Worm (Caenorhabditis elegans) whole organism, L4 larva: ENCODE results near the gene puf-11.

Experiments
- F10B5.3 ChIP-seq: sonication (generic microtip); optimal IDR thresholded peaks from 2 replicates; lab custom pipeline; 2016; ENCODE audit warnings: mild to moderate bottlenecking, missing genetic modification characterization, missing compliant biosample characterization
- F26F4.8 ChIP-seq: fragments of 200-800 bp; sonication (Bioruptor generic); conservative IDR thresholded peaks from 2 replicates; pipeline ENCODE4 v1.3.6; 2022; ENCODE audit warnings: missing genetic modification characterization, missing compliant biosample characterization
- F37D6.2 ChIP-seq: sonication (generic microtip); optimal IDR thresholded peaks from 2 replicates; lab custom pipeline; 2016; ENCODE audit warnings: mild to moderate bottlenecking, missing genetic modification characterization, missing compliant biosample characterization
- Y105C5A.15 ChIP-seq: fragments of 200-800 bp; sonication (Bioruptor generic); IDR thresholded peaks from 2 replicates; pipeline ENCODE4 v1.3.6; 2022; ENCODE audit warnings: missing genetic modification characterization, missing compliant biosample characterization
- Y5F2A.4 ChIP-seq: fragments of 200-800 bp; sonication (Bioruptor generic); optimal IDR thresholded peaks from 2 replicates; lab custom pipeline; 2018; ENCODE audit warnings: mild to moderate bottlenecking, missing genetic modification characterization, missing compliant biosample characterization
- ZK337.2 ChIP-seq: fragments of 200-800 bp; sonication (Bioruptor generic); IDR thresholded peaks from 2 replicates; pipeline ENCODE4 v1.3.6; 2022; ENCODE audit warnings: missing genetic modification reagents, missing genetic modification characterization, missing compliant biosample characterization
- ZK546.5 ChIP-seq, 2 experiments: sonication (generic microtip); optimal IDR thresholded peaks; 2 replicates each; lab custom pipeline; 2017; ENCODE audit warnings: missing biosample characterization in 2 of 2, missing genetic modification characterization in 2 of 2
- aha-1 ChIP-seq: fragments of 150-350 bp; peaks from one replicate; lab custom pipeline; 2014; ENCODE audit warnings: missing biosample characterization, missing genetic modification characterization
- arid-1 ChIP-seq: fragments of 200-800 bp; sonication (Bioruptor generic); conservative IDR thresholded peaks from 2 replicates; pipeline ENCODE4 v1.3.6; 2022; ENCODE audit warnings: missing genetic modification reagents, missing genetic modification characterization, missing compliant biosample characterization
- ces-1 ChIP-seq: fragments of 150-350 bp; sonication (generic microtip); optimal IDR thresholded peaks from 4 replicates; lab custom pipeline; 2014; ENCODE audit warnings: missing biosample characterization, missing genetic modification reagents, missing genetic modification characterization
- daf-12 ChIP-seq: fragments of 150-350 bp; optimal IDR thresholded peaks from 2 replicates; lab custom pipeline; 2014; ENCODE audit warnings: missing biosample characterization, missing genetic modification reagents, missing genetic modification characterization
- daf-16 ChIP-seq, 3 experiments: sonication (generic microtip); optimal IDR thresholded peaks; 2 replicates each; lab custom pipeline; 2016 to 2017; ENCODE audit warnings: missing genetic modification characterization in 3 of 3, missing genetic modification reagents in 3 of 3, mild to moderate bottlenecking in 2 of 3, missing compliant biosample characterization in 2 of 3, missing biosample characterization in 1 of 3, moderate library complexity in 1 of 3
- daf-19 ChIP-seq: fragments of 200-800 bp; sonication (Bioruptor generic); conservative IDR thresholded peaks from 2 replicates; pipeline ENCODE4 v1.3.6; 2022; ENCODE audit warnings: missing genetic modification characterization, missing compliant biosample characterization
- dmd-6 ChIP-seq: fragments of 200-800 bp; sonication (Bioruptor generic); IDR thresholded peaks from 2 replicates; pipeline ENCODE4 v1.3.6; 2022; ENCODE audit warnings: missing genetic modification reagents, missing genetic modification characterization, missing compliant biosample characterization
- dve-1 ChIP-seq: sonication (generic microtip); optimal IDR thresholded peaks from 2 replicates; lab custom pipeline; 2017; ENCODE audit warnings: antibody characterized with exemption, mild to moderate bottlenecking, missing genetic modification characterization, missing compliant biosample characterization; ENCODE audit not compliant: insufficient read depth
- gei-8 ChIP-seq: fragments of 200-800 bp; sonication (Bioruptor generic); optimal IDR thresholded peaks from 2 replicates; lab custom pipeline; 2018; ENCODE audit warnings: mild to moderate bottlenecking, missing genetic modification characterization, missing compliant biosample characterization
- hlh-11 ChIP-seq: fragments of 200-800 bp; sonication (Bioruptor generic); optimal IDR thresholded peaks from 2 replicates; lab custom pipeline; 2018; ENCODE audit warnings: mild to moderate bottlenecking, missing genetic modification characterization, missing compliant biosample characterization
- lim-7 ChIP-seq: fragments of 200-800 bp; sonication (Bioruptor generic); IDR thresholded peaks from 2 replicates; pipeline ENCODE4 v1.3.6; 2022; ENCODE audit warnings: missing genetic modification characterization, missing compliant biosample characterization
- lin-1 ChIP-seq: fragments of 200-800 bp; sonication (Bioruptor generic); IDR thresholded peaks from 2 replicates; pipeline ENCODE4 v1.3.6; 2022; ENCODE audit warnings: missing genetic modification reagents, missing genetic modification characterization, missing compliant biosample characterization
- lin-29 ChIP-seq: fragments of 200-800 bp; sonication (Bioruptor generic); IDR thresholded peaks from 2 replicates; pipeline ENCODE4 v1.3.6; 2022; ENCODE audit warnings: missing genetic modification reagents, missing genetic modification characterization, missing compliant biosample characterization
- lir-3 ChIP-seq: sonication (generic microtip); optimal IDR thresholded peaks from 2 replicates; lab custom pipeline; 2016; ENCODE audit warnings: mild to moderate bottlenecking, missing genetic modification characterization, missing compliant biosample characterization
- mdl-1 ChIP-seq, 2 experiments: fragments of 150-350 bp in 1 of 2; sonication (generic microtip) in 1 of 2; optimal IDR thresholded peaks; 2 replicates each; lab custom pipeline; 2014 to 2017; ENCODE audit warnings: missing biosample characterization in 2 of 2, missing genetic modification characterization in 2 of 2
- mxl-2 ChIP-seq: fragments of 200-800 bp; sonication (Bioruptor generic); conservative IDR thresholded peaks from 2 replicates; pipeline ENCODE4 v1.3.6; 2022; ENCODE audit warnings: missing genetic modification reagents, missing genetic modification characterization, missing compliant biosample characterization
- nhr-102 ChIP-seq: sonication (generic microtip); optimal IDR thresholded peaks from 2 replicates; lab custom pipeline; 2016; ENCODE audit warnings: mild to moderate bottlenecking, missing genetic modification characterization, moderate library complexity, missing compliant biosample characterization
- nhr-11 ChIP-seq: fragments of 150-350 bp; optimal IDR thresholded peaks from 2 replicates; lab custom pipeline; 2014; ENCODE audit warnings: missing biosample characterization, missing genetic modification characterization
- nhr-237 ChIP-seq: sonication (generic microtip); optimal IDR thresholded peaks from 2 replicates; lab custom pipeline; 2017; ENCODE audit warnings: missing biosample characterization, missing genetic modification characterization
- nhr-25 ChIP-seq: sonication (generic microtip); optimal IDR thresholded peaks from 2 replicates; lab custom pipeline; 2017; ENCODE audit warnings: missing genetic modification characterization, mild to moderate bottlenecking, missing compliant biosample characterization, antibody characterized with exemption, moderate library complexity, borderline replicate concordance; ENCODE audit not compliant: insufficient read depth
- nhr-28 ChIP-seq: fragments of 150-350 bp; optimal IDR thresholded peaks from 2 replicates; lab custom pipeline; 2014; ENCODE audit warnings: missing biosample characterization, missing genetic modification characterization
- nhr-42 ChIP-seq: fragments of 200-800 bp; sonication (Bioruptor generic); IDR thresholded peaks from 2 replicates; pipeline ENCODE4 v1.3.6; 2022; ENCODE audit warnings: missing genetic modification characterization, missing compliant biosample characterization
- nhr-48 ChIP-seq: sonication (generic microtip); optimal IDR thresholded peaks from 2 replicates; lab custom pipeline; 2016; ENCODE audit warnings: mild to moderate bottlenecking, missing genetic modification characterization, missing compliant biosample characterization
- nhr-77 ChIP-seq: fragments of 150-350 bp; optimal IDR thresholded peaks from 2 replicates; lab custom pipeline; 2014; ENCODE audit warnings: missing biosample characterization, missing genetic modification characterization
- php-3 ChIP-seq: fragments of 200-800 bp; sonication (Bioruptor generic); IDR thresholded peaks from 2 replicates; pipeline ENCODE4 v1.3.6; 2022; ENCODE audit warnings: missing genetic modification reagents, missing genetic modification characterization, missing compliant biosample characterization
- pqm-1 ChIP-seq: sonication (generic microtip); optimal IDR thresholded peaks from 2 replicates; lab custom pipeline; 2017; ENCODE audit warnings: missing biosample characterization, missing genetic modification characterization
- saeg-2 ChIP-seq: fragments of 200-800 bp; sonication (Bioruptor generic); IDR thresholded peaks from 2 replicates; pipeline ENCODE4 v1.3.6; 2022; ENCODE audit warnings: missing genetic modification reagents, missing genetic modification characterization, missing compliant biosample characterization
- skn-1 ChIP-seq: fragments of 150-350 bp; optimal IDR thresholded peaks from 2 replicates; lab custom pipeline; 2014; ENCODE audit warnings: missing biosample characterization, missing genetic modification characterization
- snpc-1.2 ChIP-seq: fragments of 200-800 bp; sonication (Bioruptor generic); IDR thresholded peaks from 2 replicates; pipeline ENCODE4 v1.3.6; 2022; ENCODE audit warnings: missing genetic modification reagents, missing genetic modification characterization, missing compliant biosample characterization
- tag-97 ChIP-seq: fragments of 200-800 bp; sonication (Bioruptor generic); IDR thresholded peaks from 2 replicates; pipeline ENCODE4 v1.3.6; 2022; ENCODE audit warnings: missing genetic modification characterization, missing compliant biosample characterization
- tra-1 ChIP-seq: fragments of 200-800 bp; sonication (Bioruptor generic); IDR thresholded peaks from 2 replicates; pipeline ENCODE4 v1.3.6; 2022; ENCODE audit warnings: missing genetic modification reagents, missing genetic modification characterization, missing compliant biosample characterization
- unc-39 ChIP-seq: sonication (generic microtip); optimal IDR thresholded peaks from 2 replicates; lab custom pipeline; 2017; ENCODE audit warnings: missing biosample characterization, missing genetic modification characterization
- zfp-2 ChIP-seq: sonication (generic microtip); optimal IDR thresholded peaks from 2 replicates; lab custom pipeline; 2016; ENCODE audit warnings: mild to moderate bottlenecking, missing genetic modification characterization, missing compliant biosample characterization
- ztf-11 ChIP-seq: fragments of 150-350 bp; optimal IDR thresholded peaks from 2 replicates; lab custom pipeline; 2014; ENCODE audit warnings: missing biosample characterization, missing genetic modification characterization
- ztf-7 ChIP-seq: fragments of 150-350 bp; optimal IDR thresholded peaks from 2 replicates; lab custom pipeline; 2014; ENCODE audit warnings: missing biosample characterization, missing genetic modification characterization

puf-11 gene

ce11 chrIV:6432375-6432774 lies 11.0 kb downstream of the puf-11 start:
- TF ChIP-seq Y5F2A.4 (GFP tag; lab: Kevin White, UChicago) (no peak), lin-1 (no peak), nhr-102 (no peak), dve-1 (peak; percentile 74), zfp-2 (tag; lab: Kevin White, UChicago) (no peak), lir-3 (tag; lab: Kevin White, UChicago) (no peak), pqm-1 (tag; lab: Kevin White, UChicago) (peak; percentile 39), hlh-11 (tag; lab: Kevin White, UChicago) (peak; percentile 15), daf-16 (GFP tag; optimal IDR thresholded peaks at IDR 0.05; lab: Kevin White, UChicago) (no peak), daf-16 (tag; optimal IDR thresholded peaks at IDR 0.05; lab: Kevin White, UChicago) (peak; percentile 57), saeg-2 (GFP tag; lab: Robert Waterston, UW) (no peak), php-3 (GFP tag; lab: Robert Waterston, UW) (peak; percentile 98), dmd-6 (GFP tag; lab: Robert Waterston, UW) (peak; percentile 68)
- TF ChIP-seq, all 104 proteins: peak for 6

DNA sequence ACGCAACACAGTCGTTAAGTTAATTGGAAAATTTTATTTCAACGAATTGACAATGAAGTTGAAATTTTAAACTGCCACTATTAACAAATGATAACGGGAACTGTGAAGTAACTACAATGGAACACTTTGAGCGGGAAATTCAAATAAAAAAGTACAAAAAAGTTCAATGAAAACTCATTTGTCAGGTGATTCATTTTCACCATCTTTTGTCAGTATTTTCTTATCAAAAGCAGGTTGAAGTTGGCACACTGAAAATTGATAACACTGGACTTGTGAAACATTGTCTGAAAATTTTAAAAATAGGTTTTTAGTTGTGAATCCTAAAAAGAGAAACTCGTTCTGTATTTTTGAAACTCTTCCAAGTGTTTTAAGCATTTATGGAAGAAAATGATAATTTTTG lies 12.0 kb downstream of the puf-11 start:
- TF ChIP-seq ces-1 (GFP tag; lab: Kevin White, UChicago) (no peak), php-3 (GFP tag; lab: Robert Waterston, UW) (peak; percentile 48; the same call in 1 of the 2 replicates), daf-16 (GFP tag; optimal IDR thresholded peaks at IDR 0.05; lab: Kevin White, UChicago) (no peak), daf-16 (tag; optimal IDR thresholded peaks at IDR 0.05; lab: Kevin White, UChicago) (peak; percentile 53), nhr-237 (no peak), pqm-1 (tag; lab: Kevin White, UChicago) (peak; percentile 77), tra-1 (GFP tag; lab: Robert Waterston, UW) (no peak), ZK546.5 (tag; optimal IDR thresholded peaks at IDR 0.05; lab: Kevin White, UChicago) (no peak), nhr-28 (peak; percentile 6), dmd-6 (GFP tag; lab: Robert Waterston, UW) (peak; percentile 20; the same call in 1 of the 2 replicates), gei-8 (GFP tag; lab: Kevin White, UChicago) (no peak), hlh-11 (tag; lab: Kevin White, UChicago) (peak; percentile 47), dve-1 (peak; percentile 65), unc-39 (tag; lab: Kevin White, UChicago) (no peak)
- TF ChIP-seq, all 104 proteins: peak for 7

DNA sequence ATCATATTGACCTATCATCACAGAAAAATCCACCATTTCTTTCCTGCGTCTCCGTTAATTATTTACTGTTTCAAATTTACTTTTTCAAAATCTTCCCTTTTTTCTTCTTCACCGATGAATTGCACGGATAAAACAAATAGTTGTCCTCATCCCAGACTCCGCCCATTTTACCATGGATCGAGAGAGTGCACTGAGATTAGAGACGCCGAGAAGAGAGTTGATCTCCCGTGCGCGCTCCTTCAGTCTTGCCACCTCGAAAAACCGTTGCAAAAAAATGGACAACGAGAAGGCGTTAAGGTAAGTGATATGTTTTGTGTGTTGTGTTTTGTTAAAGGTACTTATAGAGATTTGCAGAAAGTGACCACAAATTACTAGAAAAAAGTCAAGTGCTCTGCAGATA lies 16.7 kb downstream of the puf-11 start, which contains the start of gene dlc-5:
Gene dlc-5, plus strand, starts transcription at position 154 of the 400 bp plus-strand sequence.
- TF ChIP-seq aha-1 (peak; percentile 94), mdl-1 (tag; optimal IDR thresholded peaks at IDR 0.05; lab: Kevin White, UChicago) (no peak)

ce11 chrIV:6441601-6442000 lies 20.2 kb downstream of the puf-11 start, which contains the start of gene Y73B6BL.31:
Gene Y73B6BL.31 (plus strand): TSS chrIV:6441901.
- TF ChIP-seq daf-12 (tag; lab: Kevin White, UChicago): no peak
- no peak for TF ChIP-seq F10B5.3

- no peak for TF ChIP-seq ZK337.2
- peak; percentile 58 for TF ChIP-seq nhr-48 (tag; lab: Kevin White, UChicago)
- no peak for TF ChIP-seq ztf-11 (tag; lab: Kevin White, UChicago)
- TF ChIP-seq F26F4.8: no peak
- no peak for TF ChIP-seq snpc-1.2
- TF ChIP-seq nhr-11 (tag; lab: Kevin White, UChicago): no peak
- no peak for TF ChIP-seq arid-1 (GFP tag; lab: Robert Waterston, UW)
- no peak for TF ChIP-seq F37D6.2 (tag; lab: Kevin White, UChicago)
- no peak for TF ChIP-seq nhr-42
- no peak for TF ChIP-seq Y105C5A.15 (GFP tag; lab: Robert Waterston, UW)
- TF ChIP-seq aha-1: peak; percentile 19
- no peak for TF ChIP-seq nhr-25
- TF ChIP-seq daf-19 (GFP tag; lab: Robert Waterston, UW): 0 out of 2 replicates have a peak, but pooled peaks have one; percentile 22
- TF ChIP-seq lin-29: no peak
- peak; percentile 65; the same call in 1 of the 2 replicates for TF ChIP-seq php-3 (GFP tag; lab: Robert Waterston, UW)
- peak; percentile 32 for TF ChIP-seq nhr-77 (tag; lab: Kevin White, UChicago)
- TF ChIP-seq mdl-1 (tag; optimal IDR thresholded peaks at IDR 0.05; lab: Kevin White, UChicago): peak; percentile 8 to 22
- peak; percentile 58 for TF ChIP-seq dmd-6 (GFP tag; lab: Robert Waterston, UW)
- no peak for TF ChIP-seq mxl-2 (GFP tag; lab: Robert Waterston, UW)
- no peak for TF ChIP-seq skn-1 (tag; lab: Kevin White, UChicago)
- TF ChIP-seq ztf-7 (tag; lab: Kevin White, UChicago): no peak
- no peak for TF ChIP-seq lim-7 (GFP tag; lab: Robert Waterston, UW)
- TF ChIP-seq tag-97 (GFP tag; lab: Robert Waterston, UW): no peak
Measured at ce11 chrIV:6442016-6442618, 20.7 kb downstream of the puf-11 start.
